Fruit fly (Drosophila melanogaster): ENCODE results near the gene Tengl2.
A peak's percentile ranks its signal among the peaks of the same experiment; 100 is the strongest.

The Tengl2 gene

dm6 chr2L:2221649-2222150 lies 17.5 kb downstream of the Tengl2 start (continued):
- TF ChIP-seq CG12659 (GFP tag; optimal IDR thresholded peaks at IDR 0.05) = peak; percentile 98
- TF ChIP-seq HLHmδ (GFP tag; optimal IDR thresholded peaks at IDR 0.05) = no peak
- peak; percentile 75 for TF ChIP-seq CG15479 (GFP tag; optimal IDR thresholded peaks at IDR 0.05)
- peak; percentile 57 for TF ChIP-seq CG7745 (tag; optimal IDR thresholded peaks at IDR 0.05)
- TF ChIP-seq CG3065 (GFP tag; optimal IDR thresholded peaks at IDR 0.05) = peak; percentile 84
- TF ChIP-seq Neu2 (GFP tag; optimal IDR thresholded peaks at IDR 0.05; ENCODE audit: borderline replicate concordance) = peak; percentile 34
- peak; percentile 90 for TF ChIP-seq CG11398 (GFP tag; optimal IDR thresholded peaks at IDR 0.05)
- TF ChIP-seq CG9932 (GFP tag; IDR thresholded peaks at IDR 0.05) = peak; percentile 99
- peak; percentile 96 for TF ChIP-seq ATbp (GFP tag; optimal IDR thresholded peaks at IDR 0.05)
- peak; percentile 99 for TF ChIP-seq sens (GFP tag)
- TF ChIP-seq NC2β (GFP tag; optimal IDR thresholded peaks at IDR 0.05) = peak; percentile 96
- peak; percentile 99 for TF ChIP-seq Drgx (GFP tag; IDR thresholded peaks at IDR 0.05)
- TF ChIP-seq CG10654 (GFP tag; optimal IDR thresholded peaks at IDR 0.05) = peak; percentile 91
- TF ChIP-seq CG9797 (GFP tag; optimal IDR thresholded peaks at IDR 0.05) = peak; percentile 8
- TF ChIP-seq tx (GFP tag; optimal IDR thresholded peaks at IDR 0.05) = peak; percentile 94
- TF ChIP-seq prd (optimal IDR thresholded peaks at IDR 0.05) = no peak
- TF ChIP-seq prd (GFP tag; IDR thresholded peaks at IDR 0.05) = peak; percentile 98
- peak; percentile 80 for TF ChIP-seq CG10321 (GFP tag; IDR thresholded peaks at IDR 0.05)
- no peak for TF ChIP-seq yki (optimal IDR thresholded peaks at IDR 0.05)
- TF ChIP-seq CG11093 (GFP tag; IDR thresholded peaks at IDR 0.05) = peak; percentile 96
- peak; percentile 83 for TF ChIP-seq CG10274 (GFP tag; optimal IDR thresholded peaks at IDR 0.05)
- TF ChIP-seq CG3847 (GFP tag; IDR thresholded peaks at IDR 0.05) = peak; percentile 97
- peak; percentile 91 for TF ChIP-seq CG10462 (GFP tag; optimal IDR thresholded peaks at IDR 0.05)
- TF ChIP-seq CG3838 (GFP tag; optimal IDR thresholded peaks at IDR 0.05) = peak; percentile 83
- TF ChIP-seq D (optimal IDR thresholded peaks at IDR 0.05) = no peak
- peak; percentile 89 for TF ChIP-seq D (GFP tag; optimal IDR thresholded peaks at IDR 0.05)
- TF ChIP-seq hbn (GFP tag; IDR thresholded peaks at IDR 0.05; ENCODE audit: partially characterized antibody) = no peak
- peak; percentile 95 for TF ChIP-seq chif (GFP tag; optimal IDR thresholded peaks at IDR 0.05)
- TF ChIP-seq CG10209 (GFP tag; optimal IDR thresholded peaks at IDR 0.05) = peak; percentile 98
- TF ChIP-seq CG8290 (GFP tag; optimal IDR thresholded peaks at IDR 0.05) = peak; percentile 90
- peak; percentile 43 to 98 for TF ChIP-seq CG8290 (tag; optimal IDR thresholded peaks at IDR 0.05)
- peak; percentile 95 to 96 for TF ChIP-seq Hr51 (GFP tag; optimal IDR thresholded peaks at IDR 0.05)
- peak; percentile 98 for TF ChIP-seq Hand (GFP tag; optimal IDR thresholded peaks at IDR 0.05)
- TF ChIP-seq CG30431 (GFP tag; optimal IDR thresholded peaks at IDR 0.05) = peak; percentile 91
- TF ChIP-seq so (GFP tag; IDR thresholded peaks at IDR 0.05) = peak; percentile 98
- TF ChIP-seq tio (GFP tag; optimal IDR thresholded peaks at IDR 0.05) = peak; percentile 97
- peak; percentile 90 for TF ChIP-seq CG33557 (GFP tag; optimal IDR thresholded peaks at IDR 0.05)
- TF ChIP-seq Nf-YA (GFP tag; IDR thresholded peaks at IDR 0.05) = peak; percentile 96
- peak; percentile 93 for TF ChIP-seq CG17612 (GFP tag; IDR thresholded peaks at IDR 0.05)
- peak; percentile 96 for TF ChIP-seq lilli (GFP tag; optimal IDR thresholded peaks at IDR 0.05)
- peak; percentile 64 for TF ChIP-seq CG17802 (tag; optimal IDR thresholded peaks at IDR 0.05)
- peak; percentile 92 for TF ChIP-seq onecut (GFP tag; IDR thresholded peaks at IDR 0.05)
- peak; percentile 92 for TF ChIP-seq Dad (GFP tag; optimal IDR thresholded peaks at IDR 0.05)
- peak; percentile 96 for TF ChIP-seq CG16779 (GFP tag; IDR thresholded peaks at IDR 0.05)
- peak; percentile 81 for TF ChIP-seq CG10565 (GFP tag; optimal IDR thresholded peaks at IDR 0.05)
- TF ChIP-seq CG34422 (GFP tag; IDR thresholded peaks at IDR 0.05) = peak; percentile 99
- peak; percentile 98 for TF ChIP-seq CG14441 (GFP tag; IDR thresholded peaks at IDR 0.05)
- peak; percentile 92 for TF ChIP-seq Six4 (GFP tag; optimal IDR thresholded peaks at IDR 0.05)
- peak; percentile 98 for TF ChIP-seq CHES-1-like (GFP tag; optimal IDR thresholded peaks at IDR 0.05)
- peak; percentile 92 for TF ChIP-seq wor (GFP tag; IDR thresholded peaks at IDR 0.05)
- TF ChIP-seq Abd-B (GFP tag; optimal IDR thresholded peaks at IDR 0.05) = peak; percentile 92
- peak; percentile 83 for TF ChIP-seq Nf-YC (tag; optimal IDR thresholded peaks at IDR 0.05)
